Worm (Caenorhabditis elegans): Measurements from ENCODE around the gene H04M03.3.

The H04M03.3 gene

DNA sequence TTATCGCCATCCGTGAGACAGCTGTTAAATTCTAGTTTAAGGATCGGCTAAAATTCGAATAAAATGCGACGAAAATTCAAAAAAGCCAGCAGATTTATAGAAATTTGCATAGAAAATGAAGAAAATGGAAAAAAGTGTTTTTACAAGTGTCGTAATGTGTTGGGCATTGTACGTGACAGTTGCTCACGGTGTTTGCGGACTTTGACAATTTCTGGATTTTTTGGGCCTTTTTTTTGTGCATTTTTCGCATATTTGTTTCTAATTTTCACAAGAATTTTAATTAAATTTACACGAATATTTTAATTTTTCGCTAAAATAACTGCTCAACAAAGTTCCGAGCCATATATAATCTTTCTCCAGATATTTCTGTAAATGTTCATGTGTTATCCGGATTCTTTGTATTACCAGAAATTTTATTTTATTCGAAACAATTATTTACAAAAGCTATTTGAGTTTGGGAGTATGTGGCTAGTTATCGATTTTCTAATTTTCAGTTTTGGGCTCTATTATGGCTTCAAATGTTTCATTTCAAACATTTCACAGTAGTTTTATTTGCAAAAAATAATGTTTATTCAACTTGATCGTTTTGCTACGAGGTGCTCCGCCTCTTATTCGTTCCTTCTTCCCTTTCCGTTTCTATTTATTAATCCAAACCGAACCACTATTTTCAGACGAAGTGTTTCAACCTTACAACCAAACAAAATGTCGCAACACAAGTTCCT lies 43.2 kb upstream of the H04M03.3 start, which contains the start of gene sams-3 (continued):
- TF ChIP-seq hlh-17 (GFP tag; optimal IDR thresholded peaks at IDR 0.05; ENCODE audit: borderline replicate concordance) (no peak), pag-3 (tag; optimal IDR thresholded peaks at IDR 0.05; ENCODE audit: borderline replicate concordance, insufficient read depth) (no peak), unc-30 (tag; optimal IDR thresholded peaks at IDR 0.05) (no peak), ztf-11 (tag; optimal IDR thresholded peaks at IDR 0.05) (peak in 1 of 2 experiments; percentile 15), mab-9 (GFP tag; IDR thresholded peaks at IDR 0.05) (peak; percentile 89), fkh-8 (tag; optimal IDR thresholded peaks at IDR 0.05) (no peak), C34B4.2 (tag; optimal IDR thresholded peaks at IDR 0.05) (no peak), zip-4 (GFP tag; optimal IDR thresholded peaks at IDR 0.05) (no peak), efl-3 (GFP tag; optimal IDR thresholded peaks at IDR 0.05) (no peak), ceh-82 (tag; optimal IDR thresholded peaks at IDR 0.05) (peak in 2 of 3 experiments; percentile 16 to 46), elt-2 (tag; optimal IDR thresholded peaks at IDR 0.05) (no peak), ztf-4 (tag; optimal IDR thresholded peaks at IDR 0.05) (no peak), nhr-77 (tag; optimal IDR thresholded peaks at IDR 0.05) (no peak), hlh-4 (tag; optimal IDR thresholded peaks at IDR 0.05) (no peak), pax-3 (tag; optimal IDR thresholded peaks at IDR 0.05) (no peak), ets-5 (GFP tag; IDR thresholded peaks at IDR 0.05) (no peak), unc-62 (GFP tag; optimal IDR thresholded peaks at IDR 0.05) (no peak), egl-27 (tag; optimal IDR thresholded peaks at IDR 0.05) (no peak), snpc-4 (tag; optimal IDR thresholded peaks at IDR 0.05) (no peak), nhr-47 (tag; optimal IDR thresholded peaks at IDR 0.05) (peak; percentile 54), ceh-90 (tag; optimal IDR thresholded peaks at IDR 0.05) (no peak), lin-13 (GFP tag; optimal IDR thresholded peaks at IDR 0.05) (peak; percentile 20), snu-23 (GFP tag; optimal IDR thresholded peaks at IDR 0.05) (peak; percentile 64), alr-1 (tag; optimal IDR thresholded peaks at IDR 0.05; ENCODE audit: borderline replicate concordance) (no peak), nhr-11 (tag; optimal IDR thresholded peaks at IDR 0.05) (no peak), skn-1 (tag; optimal IDR thresholded peaks at IDR 0.05) (no peak), ama-1 (optimal IDR thresholded peaks at IDR 0.05) (no peak), unc-98 (GFP tag; IDR thresholded peaks at IDR 0.05) (no peak), sup-37 (GFP tag; optimal IDR thresholded peaks at IDR 0.05) (no peak), jun-1 (tag; optimal IDR thresholded peaks at IDR 0.05) (no peak), aha-1 (tag; optimal IDR thresholded peaks at IDR 0.05) (no peak), nhr-85 (tag) (peak; percentile 78), nhr-84 (tag; optimal IDR thresholded peaks at IDR 0.05) (no peak), C16A3.4 (tag; optimal IDR thresholded peaks at IDR 0.05) (peak; percentile 27), nhr-28 (tag; optimal IDR thresholded peaks at IDR 0.05) (no peak), dsc-1 (tag; optimal IDR thresholded peaks at IDR 0.05) (peak; percentile 8), elt-3 (tag; optimal IDR thresholded peaks at IDR 0.05) (no peak), unc-86 (tag; optimal IDR thresholded peaks at IDR 0.05) (no peak), lir-3 (tag; optimal IDR thresholded peaks at IDR 0.05; ENCODE audit: poor library complexity) (no peak), aly-2 (tag; optimal IDR thresholded peaks at IDR 0.05) (no peak), mep-1 (tag; optimal IDR thresholded peaks at IDR 0.05) (peak; percentile 29), ceh-8 (GFP tag; optimal IDR thresholded peaks at IDR 0.05) (no peak), mdl-1 (tag; optimal IDR thresholded peaks at IDR 0.05) (no peak), efl-1 (optimal IDR thresholded peaks at IDR 0.05) (peak; percentile 41 to 65), efl-1 (GFP tag; optimal IDR thresholded peaks at IDR 0.05 in 1 of 2) (peak; percentile 62 to 94), lin-35 (GFP tag; optimal IDR thresholded peaks at IDR 0.05) (peak; percentile 46 to 57), nhr-76 (tag; optimal IDR thresholded peaks at IDR 0.05) (no peak), egl-13 (tag; optimal IDR thresholded peaks at IDR 0.05) (no peak), xbp-1 (tag; optimal IDR thresholded peaks at IDR 0.05) (peak; percentile 40), hpl-2 (GFP tag; optimal IDR thresholded peaks at IDR 0.05) (no peak), nhr-237 (tag; optimal IDR thresholded peaks at IDR 0.05) (no peak), ces-1 (GFP tag; optimal IDR thresholded peaks at IDR 0.05) (no peak)

All from whole organism, L1 larva.